Fruit fly (Drosophila melanogaster) whole organism, wandering third instar larva: ENCODE data around the gene Prx2.

Source experiments
- Abd-B ChIP-seq: fragments of >200 bp; optimal IDR thresholded peaks from 2 replicates; lab custom pipeline; 2017; ENCODE audit warnings: missing biosample characterization, missing genetic modification characterization
- CG32264 ChIP-seq: fragments of 200-800 bp; sonication (Bioruptor generic); optimal IDR thresholded peaks from 2 replicates; lab custom pipeline; 2016; ENCODE audit warnings: missing biosample characterization, missing genetic modification characterization
- CG9705 ChIP-seq: fragments of 200-800 bp; sonication (Bioruptor generic); optimal IDR thresholded peaks from 2 replicates; lab custom pipeline; 2018; ENCODE audit warnings: missing biosample characterization, mild to moderate bottlenecking, missing genetic modification characterization
- CrebA ChIP-seq: fragments of 200-800 bp; sonication (Bioruptor generic); optimal IDR thresholded peaks from 2 replicates; lab custom pipeline; 2016; ENCODE audit warnings: missing biosample characterization, mild to moderate bottlenecking, missing genetic modification characterization, borderline replicate concordance
- Dfd ChIP-seq: fragments of >200 bp; optimal IDR thresholded peaks from 2 replicates; lab custom pipeline; 2017; ENCODE audit warnings: missing biosample characterization, missing genetic modification characterization
- Dif ChIP-seq: fragments of 200-275, 200-300 bp; sonication (Bioruptor generic); optimal IDR thresholded peaks from 2 replicates; lab custom pipeline; 2018; ENCODE audit warnings: missing biosample characterization, missing genetic modification characterization; ENCODE audit not compliant: partially characterized antibody
- GATAd ChIP-seq: sonication (Bioruptor generic); optimal IDR thresholded peaks from 2 replicates; lab custom pipeline; 2016; ENCODE audit warnings: missing biosample characterization, missing genetic modification characterization
- HLH106 ChIP-seq: fragments of 200-800 bp; optimal IDR thresholded peaks from 3 replicates; lab custom pipeline; 2019; ENCODE audit warnings: missing biosample characterization, mild to moderate bottlenecking, missing genetic modification characterization, moderate library complexity
- Hnf4 ChIP-seq: fragments of 200-800 bp; sonication (Bioruptor generic); optimal IDR thresholded peaks from 2 replicates; lab custom pipeline; 2016; ENCODE audit warnings: missing biosample characterization, mild to moderate bottlenecking, missing genetic modification characterization
- Hr78 ChIP-seq: fragments of >200 bp; optimal IDR thresholded peaks from 2 replicates; lab custom pipeline; 2017; ENCODE audit warnings: missing biosample characterization, missing genetic modification characterization
- Hr83 ChIP-seq: fragments of 200-300 bp; sonication (Bioruptor generic); optimal IDR thresholded peaks from 2 replicates; lab custom pipeline; 2016; ENCODE audit warnings: missing biosample characterization, mild to moderate bottlenecking, missing genetic modification characterization, moderate library complexity; ENCODE audit not compliant: poor library complexity, severe bottlenecking
- Jra ChIP-seq: sonication (Bioruptor generic); optimal IDR thresholded peaks from 2 replicates; lab custom pipeline; 2016; ENCODE audit warnings: missing biosample characterization, missing genetic modification characterization
- Mio ChIP-seq: sonication (Bioruptor generic); optimal IDR thresholded peaks from 2 replicates; lab custom pipeline; 2016; ENCODE audit warnings: missing biosample characterization, missing genetic modification characterization
- Myc ChIP-seq: fragments of >200 bp; optimal IDR thresholded peaks from 2 replicates; lab custom pipeline; 2017
- N ChIP-seq: fragments of >200 bp; optimal IDR thresholded peaks from 2 replicates; lab custom pipeline; 2018; ENCODE audit warnings: missing biosample characterization, missing external identifiers, missing genetic modification characterization
- OdsH ChIP-seq: fragments of 200-800 bp; sonication (Bioruptor generic); optimal IDR thresholded peaks from 2 replicates; lab custom pipeline; 2016; ENCODE audit warnings: missing biosample characterization, mild to moderate bottlenecking, missing genetic modification characterization
- Rel ChIP-seq, 2 experiments: fragments of 200-800 bp; sonication (Bioruptor generic) in 1 of 2; optimal IDR thresholded peaks; 2 replicates in 1 of 2; 3 replicates in 1 of 2; lab custom pipeline; 2016 to 2019; ENCODE audit warnings: mild to moderate bottlenecking in 2 of 2, missing biosample characterization in 2 of 2, missing genetic modification characterization in 2 of 2, moderate library complexity in 1 of 2
- Sp1 ChIP-seq: fragments of 200-800 bp; sonication (Bioruptor generic); optimal IDR thresholded peaks from 3 replicates; lab custom pipeline; 2019; ENCODE audit warnings: missing biosample characterization, mild to moderate bottlenecking, missing genetic modification characterization, moderate library complexity
- Vsx2 ChIP-seq: fragments of 200-300, 225-300 bp; sonication (Bioruptor generic); optimal IDR thresholded peaks from 2 replicates; lab custom pipeline; 2018; ENCODE audit warnings: missing biosample characterization, missing genetic modification characterization; ENCODE audit not compliant: partially characterized antibody
- br ChIP-seq: fragments of 200-800 bp; sonication (Bioruptor generic); optimal IDR thresholded peaks from 2 replicates; lab custom pipeline; 2016; ENCODE audit warnings: missing biosample characterization, missing genetic modification characterization
- brk ChIP-seq: fragments of 200-800 bp; sonication (Bioruptor generic); optimal IDR thresholded peaks from 2 replicates; lab custom pipeline; 2016; ENCODE audit warnings: missing biosample characterization, mild to moderate bottlenecking, missing genetic modification characterization
- dl ChIP-seq, 2 experiments: fragments of 175-275, 200-275 bp in 1 of 2; fragments of 200-275 bp in 1 of 2; sonication (Bioruptor generic); optimal IDR thresholded peaks; lab custom pipeline; 2018; ENCODE audit warnings: mild to moderate bottlenecking in 2 of 2, missing biosample characterization in 2 of 2, missing genetic modification characterization in 2 of 2, moderate library complexity in 2 of 2; ENCODE audit not compliant: partially characterized antibody in 2 of 2, insufficient read depth in 1 of 2
- dmrt93B ChIP-seq: fragments of 200-800 bp; sonication (Bioruptor generic); optimal IDR thresholded peaks from 2 replicates; lab custom pipeline; 2018; ENCODE audit warnings: missing biosample characterization, mild to moderate bottlenecking, missing genetic modification characterization
- dsf ChIP-seq: sonication (Bioruptor generic); optimal IDR thresholded peaks from 2 replicates; lab custom pipeline; 2016; ENCODE audit warnings: missing biosample characterization, missing genetic modification characterization, borderline replicate concordance
- ey ChIP-seq: fragments of 200-800 bp; sonication (Bioruptor generic); optimal IDR thresholded peaks from 2 replicates; lab custom pipeline; 2016; ENCODE audit warnings: missing biosample characterization, missing genetic modification characterization
- foxo ChIP-seq, 2 experiments: fragments of 200-800 bp; sonication (Bioruptor generic); optimal IDR thresholded peaks; 2 replicates in 1 of 2; 3 replicates in 1 of 2; lab custom pipeline; 2016 to 2017; ENCODE audit warnings: missing biosample characterization in 2 of 2, missing genetic modification characterization in 2 of 2
- fru ChIP-seq: fragments of 200-800 bp; sonication (Bioruptor generic); optimal IDR thresholded peaks from 3 replicates; lab custom pipeline; 2016; ENCODE audit warnings: missing biosample characterization, mild to moderate bottlenecking, missing genetic modification characterization
- h ChIP-seq: fragments of 200-800 bp; sonication (Bioruptor generic); optimal IDR thresholded peaks from 3 replicates; lab custom pipeline; 2016; ENCODE audit warnings: missing biosample characterization, mild to moderate bottlenecking, missing genetic modification characterization
- jim ChIP-seq: fragments of 175-275, 200-325 bp; sonication (Bioruptor generic); optimal IDR thresholded peaks from 2 replicates; lab custom pipeline; 2016; ENCODE audit warnings: missing biosample characterization, mild to moderate bottlenecking, missing genetic modification characterization
- lola ChIP-seq: fragments of >200 bp; optimal IDR thresholded peaks from 2 replicates; lab custom pipeline; 2017; ENCODE audit warnings: missing biosample characterization, missing genetic modification characterization
- pan ChIP-seq: fragments of >200 bp; optimal IDR thresholded peaks from 2 replicates; lab custom pipeline; 2017
- psq ChIP-seq: fragments of 200-800 bp; sonication (Bioruptor generic); optimal IDR thresholded peaks from 3 replicates; lab custom pipeline; 2017; ENCODE audit warnings: missing biosample characterization, mild to moderate bottlenecking, missing genetic modification characterization, moderate library complexity
- rgr ChIP-seq: fragments of 200-800 bp; sonication (Bioruptor generic); optimal IDR thresholded peaks from 3 replicates; lab custom pipeline; 2016; ENCODE audit warnings: missing biosample characterization, mild to moderate bottlenecking, missing genetic modification characterization
- sage ChIP-seq: fragments of 200-800 bp; sonication (Bioruptor generic); optimal IDR thresholded peaks from 2 replicates; lab custom pipeline; 2016; ENCODE audit warnings: missing biosample characterization, mild to moderate bottlenecking, missing genetic modification characterization
- sv ChIP-seq: fragments of 200-800 bp; sonication (Bioruptor generic); optimal IDR thresholded peaks from 3 replicates; lab custom pipeline; 2016; ENCODE audit warnings: missing biosample characterization, missing genetic modification characterization
- tai ChIP-seq: sonication (Bioruptor generic); optimal IDR thresholded peaks from 2 replicates; lab custom pipeline; 2016; ENCODE audit warnings: missing biosample characterization, missing genetic modification characterization
- usp ChIP-seq: fragments of >200 bp; optimal IDR thresholded peaks from 2 replicates; lab custom pipeline; 2017; ENCODE audit warnings: missing biosample characterization, missing genetic modification characterization
- woc ChIP-seq: sonication (Bioruptor generic); optimal IDR thresholded peaks from 2 replicates; lab custom pipeline; 2016; ENCODE audit warnings: missing biosample characterization, mild to moderate bottlenecking, missing genetic modification characterization

The Prx2 gene

dm6 chrX:13310764-13311163, 18.9 kb upstream of the Prx2 start:
- TF ChIP-seq CG32264 (GFP tag; lab: Kevin White, UChicago) (no peak), br (peak; percentile 20), CrebA (GFP tag; lab: Kevin White, UChicago) (no peak), pan (lab: Kevin White, UChicago) (no peak), h (peak; percentile 37), Rel (GFP tag; optimal IDR thresholded peaks at IDR 0.05; lab: Kevin White, UChicago) (no peak), Rel (tag; optimal IDR thresholded peaks at IDR 0.05; lab: Kevin White, UChicago) (peak; percentile 49), Hr83 (GFP tag; lab: Kevin White, UChicago) (peak; percentile 38)

- TF ChIP-seq sage (GFP tag; lab: Kevin White, UChicago) = no peak
- no peak for TF ChIP-seq Jra (GFP tag; lab: Kevin White, UChicago)
- no peak for TF ChIP-seq CG9705
- peak; percentile 47 for TF ChIP-seq h
- no peak for TF ChIP-seq jim (GFP tag; lab: Kevin White, UChicago)
- no peak for TF ChIP-seq Myc (lab: Kevin White, UChicago)
- no peak for TF ChIP-seq sv
- no peak for TF ChIP-seq CG32264 (GFP tag; lab: Kevin White, UChicago)
- peak; percentile 35 for TF ChIP-seq psq (GFP tag; lab: Kevin White, UChicago)
- peak; percentile 47 for TF ChIP-seq dmrt93B
- no peak for TF ChIP-seq dsf (GFP tag; lab: Kevin White, UChicago)
- peak; percentile 20 for TF ChIP-seq OdsH (GFP tag; lab: Kevin White, UChicago)
- TF ChIP-seq GATAd (GFP tag; lab: Kevin White, UChicago) = no peak
- peak; percentile 31 for TF ChIP-seq br
- no peak for TF ChIP-seq lola (GFP tag; lab: Kevin White, UChicago)
- peak; percentile 74 for TF ChIP-seq Sp1 (GFP tag; lab: Kevin White, UChicago)
- TF ChIP-seq Hnf4 = peak; percentile 14
- TF ChIP-seq Vsx2 (GFP tag; lab: Kevin White, UChicago) = no peak
- no peak for TF ChIP-seq Dif (GFP tag; lab: Kevin White, UChicago)
- no peak for TF ChIP-seq dl (GFP tag; optimal IDR thresholded peaks at IDR 0.05; lab: Kevin White, UChicago; ENCODE audit: insufficient read depth in 1 of 2, partially characterized antibody in 2 of 2)
- no peak for TF ChIP-seq CrebA (GFP tag; lab: Kevin White, UChicago)
- TF ChIP-seq N = no peak
- peak; percentile 49 for TF ChIP-seq ey (GFP tag; lab: Kevin White, UChicago)
- TF ChIP-seq pan (lab: Kevin White, UChicago) = no peak
- no peak for TF ChIP-seq brk (GFP tag; lab: Kevin White, UChicago)
- TF ChIP-seq Mio (GFP tag; lab: Kevin White, UChicago) = no peak
- TF ChIP-seq tai (GFP tag; lab: Kevin White, UChicago) = no peak
- peak in 1 of 2 experiments; percentile 56 for TF ChIP-seq foxo (GFP tag; optimal IDR thresholded peaks at IDR 0.05; lab: Kevin White, UChicago)
- TF ChIP-seq fru (GFP tag; lab: Kevin White, UChicago) = peak; percentile 53
- peak; percentile 75 for TF ChIP-seq HLH106 (tag; lab: Kevin White, UChicago)
- TF ChIP-seq usp = no peak
- TF ChIP-seq Hr83 (GFP tag; lab: Kevin White, UChicago) = no peak
- no peak for TF ChIP-seq Dfd
- TF ChIP-seq Hr78 (GFP tag; lab: Kevin White, UChicago) = no peak
- peak; percentile 14 for TF ChIP-seq woc (GFP tag; lab: Kevin White, UChicago)
- peak; percentile 41 for TF ChIP-seq rgr (GFP tag; lab: Kevin White, UChicago)
- TF ChIP-seq Rel (GFP tag; optimal IDR thresholded peaks at IDR 0.05; lab: Kevin White, UChicago) = no peak
- peak; percentile 5 for TF ChIP-seq Rel (tag; optimal IDR thresholded peaks at IDR 0.05; lab: Kevin White, UChicago)
- no peak for TF ChIP-seq Abd-B (GFP tag; lab: Kevin White, UChicago)
These were observed 17.4 kb upstream of the Prx2 start for dm6 chrX:13312200-13312599.
